Worm (Caenorhabditis elegans) whole organism, L4/young adult: ENCODE data around the gene sptl-1.

ENCODE experiments used
- W03F9.2 ChIP-seq: fragments of 150-350 bp; optimal IDR thresholded peaks from 2 replicates; lab custom pipeline; 2014; ENCODE audit warnings: missing biosample characterization, missing genetic modification characterization
- dao-5 ChIP-seq: sonication (generic microtip); optimal IDR thresholded peaks from 2 replicates; lab custom pipeline; 2016; ENCODE audit warnings: missing genotype, missing genetic modification characterization, moderate library complexity, missing compliant biosample characterization
- him-1 ChIP-seq: sonication (generic microtip); optimal IDR thresholded peaks from 2 replicates; lab custom pipeline; 2016; ENCODE audit warnings: missing genotype, missing genetic modification reagents, missing genetic modification characterization, missing compliant biosample characterization

DNA sequence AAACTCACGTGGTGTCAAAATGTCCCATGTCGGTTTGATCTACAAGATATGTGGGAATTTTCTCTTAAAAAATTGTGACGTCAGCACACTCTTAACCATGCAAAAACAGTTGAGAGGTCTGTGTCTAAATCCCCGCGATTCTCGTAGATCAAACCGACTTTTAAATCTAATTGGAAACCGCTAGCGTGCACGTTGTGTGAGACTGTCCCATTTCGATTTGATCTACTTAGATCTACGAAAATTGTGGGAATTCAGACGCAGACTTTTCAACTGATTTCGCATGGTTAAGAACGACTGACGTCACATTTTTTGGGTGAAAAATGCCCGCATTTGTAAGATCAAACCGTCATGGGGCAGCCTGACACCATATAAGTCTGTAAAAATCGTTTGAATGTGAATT, 6.4 kb downstream of the sptl-1 start:
- no peak for TF ChIP-seq dao-5 (tag; lab: Kevin White, UChicago)
- TF ChIP-seq W03F9.2: no peak
- no peak for TF ChIP-seq him-1 (tag; lab: Kevin White, UChicago)
